Worm (Caenorhabditis elegans): Measurements from ENCODE around the gene F59A6.13.

F59A6.13 gene

ce11 chrII:5022381-5022855 is at the start of gene F59A6.13, which contains the start of gene nsy-1:
TSS of gene F59A6.13 (plus strand) at chrII:5022805.
TSS of gene nsy-1 (plus strand) at chrII:5022757.
- TF ChIP-seq fos-1 (tag; optimal IDR thresholded peaks at IDR 0.05) (peak; percentile 61), snpc-4 (tag; optimal IDR thresholded peaks at IDR 0.05) (no peak), ZK546.5 (tag; optimal IDR thresholded peaks at IDR 0.05) (no peak), lsy-2 (tag; optimal IDR thresholded peaks at IDR 0.05) (no peak), zag-1 (tag; optimal IDR thresholded peaks at IDR 0.05) (no peak), nhr-23 (tag; optimal IDR thresholded peaks at IDR 0.05) (no peak), sma-9 (GFP tag; optimal IDR thresholded peaks at IDR 0.05) (peak; percentile 35), sma-9 (tag; optimal IDR thresholded peaks at IDR 0.05) (no peak), peb-1 (tag; optimal IDR thresholded peaks at IDR 0.05) (no peak), unc-39 (tag; optimal IDR thresholded peaks at IDR 0.05) (no peak), nhr-25 (tag; optimal IDR thresholded peaks at IDR 0.05) (no peak), gmeb-1 (tag; optimal IDR thresholded peaks at IDR 0.05) (no peak)

ce11 chrII:4974448-4974951 is 48.1 kb upstream of the F59A6.13 start:
- no peak for TF ChIP-seq nhr-25 (tag; optimal IDR thresholded peaks at IDR 0.05)
- no peak for TF ChIP-seq mbf-1 (tag; optimal IDR thresholded peaks at IDR 0.05)

ce11 chrII:4975311-4975710 is 47.3 kb upstream of the F59A6.13 start:
- no peak for TF ChIP-seq lin-39 (tag; optimal IDR thresholded peaks at IDR 0.05)
- TF ChIP-seq nhr-11 (tag; optimal IDR thresholded peaks at IDR 0.05), result no peak
- TF ChIP-seq sma-3 (GFP tag; optimal IDR thresholded peaks at IDR 0.05), result no peak
- no peak for TF ChIP-seq ztf-1 (GFP tag; conservative IDR thresholded peaks at IDR 0.05)
- TF ChIP-seq zag-1 (tag; optimal IDR thresholded peaks at IDR 0.05), result no peak
- TF ChIP-seq nhr-23 (tag; optimal IDR thresholded peaks at IDR 0.05), result no peak
- TF ChIP-seq mab-5 (tag; optimal IDR thresholded peaks at IDR 0.05), result no peak
- no peak for TF ChIP-seq nhr-6 (tag; optimal IDR thresholded peaks at IDR 0.05)
- no peak for TF ChIP-seq nhr-21 (tag; optimal IDR thresholded peaks at IDR 0.05)

- TF ChIP-seq ztf-4 (tag; optimal IDR thresholded peaks at IDR 0.05), result no peak
- TF ChIP-seq elt-1 (tag; optimal IDR thresholded peaks at IDR 0.05), result peak; percentile 16
- peak; percentile 90 for TF ChIP-seq ceh-16 (tag; optimal IDR thresholded peaks at IDR 0.05)
Measured at ce11 chrII:4981682-4982404, 40.8 kb upstream of the F59A6.13 start.

- TF ChIP-seq C34F6.9 (tag; optimal IDR thresholded peaks at IDR 0.05) (no peak), sem-4 (tag; optimal IDR thresholded peaks at IDR 0.05) (no peak), nhr-21 (tag; optimal IDR thresholded peaks at IDR 0.05) (no peak), unc-62 (GFP tag; optimal IDR thresholded peaks at IDR 0.05) (no peak), ztf-1 (GFP tag; conservative IDR thresholded peaks at IDR 0.05) (no peak), unc-39 (tag; optimal IDR thresholded peaks at IDR 0.05) (no peak), Y55F3AM.14 (GFP tag; optimal IDR thresholded peaks at IDR 0.05) (no peak), gmeb-1 (tag; optimal IDR thresholded peaks at IDR 0.05) (no peak), nhr-11 (tag; optimal IDR thresholded peaks at IDR 0.05) (no peak), aly-2 (tag; optimal IDR thresholded peaks at IDR 0.05) (no peak), mab-5 (tag; optimal IDR thresholded peaks at IDR 0.05) (no peak), lin-13 (GFP tag; optimal IDR thresholded peaks at IDR 0.05) (no peak), dmd-4 (tag; optimal IDR thresholded peaks at IDR 0.05) (no peak), nhr-25 (tag; optimal IDR thresholded peaks at IDR 0.05) (no peak), skn-1 (tag; optimal IDR thresholded peaks at IDR 0.05) (no peak), nhr-10 (tag; optimal IDR thresholded peaks at IDR 0.05) (no peak), unc-55 (GFP tag; optimal IDR thresholded peaks at IDR 0.05) (no peak), nhr-77 (tag; optimal IDR thresholded peaks at IDR 0.05) (no peak), alr-1 (tag; optimal IDR thresholded peaks at IDR 0.05) (no peak)
Measured at ce11 chrII:4984151-4984550, 38.5 kb upstream of the F59A6.13 start.

Measured in whole organism, L2 larva.